Worm (Caenorhabditis elegans) whole organism, young adult: Measurements from ENCODE around the gene nhr-44.

Experiments
- B0035.1 ChIP-seq: sonication (generic microtip); optimal IDR thresholded peaks from 2 replicates; lab custom pipeline; 2016; ENCODE audit warnings: missing genetic modification characterization, mild to moderate bottlenecking, missing compliant biosample characterization, missing genotype, missing genetic modification reagents
- B0336.3 ChIP-seq: fragments of 200-800 bp; sonication (Bioruptor generic); IDR thresholded peaks from 2 replicates; pipeline ENCODE4 v1.3.6; 2022; ENCODE audit warnings: missing genetic modification characterization, missing compliant biosample characterization
- C17E4.6 ChIP-seq: fragments of 200-800 bp; sonication (Bioruptor generic); IDR thresholded peaks from 2 replicates; pipeline ENCODE4 v1.3.6; 2022; ENCODE audit warnings: missing genetic modification reagents, missing genetic modification characterization, missing compliant biosample characterization
- F10E7.11 ChIP-seq: sonication (generic microtip); optimal IDR thresholded peaks from 2 replicates; lab custom pipeline; 2017; ENCODE audit warnings: mild to moderate bottlenecking, missing genetic modification characterization, moderate library complexity, missing compliant biosample characterization
- F37B4.10 ChIP-seq: fragments of 200-800 bp; sonication (Bioruptor generic); IDR thresholded peaks from 2 replicates; pipeline ENCODE4 v1.3.6; 2022; ENCODE audit warnings: missing genetic modification characterization, missing compliant biosample characterization
- F49E8.2 ChIP-seq: sonication (generic microtip); optimal IDR thresholded peaks from 3 replicates; lab custom pipeline; 2017; ENCODE audit warnings: missing genetic modification characterization, mild to moderate bottlenecking, missing compliant biosample characterization, antibody characterized with exemption, moderate library complexity; ENCODE audit not compliant: insufficient read depth
- F52B5.7 ChIP-seq: sonication (generic microtip); optimal IDR thresholded peaks from 2 replicates; lab custom pipeline; 2016; ENCODE audit warnings: mild to moderate bottlenecking, missing genetic modification characterization, missing compliant biosample characterization
- Y53F4B.3 ChIP-seq: fragments of 200-800 bp; sonication (Bioruptor generic); IDR thresholded peaks from 2 replicates; pipeline ENCODE4 v1.3.6; 2022; ENCODE audit warnings: missing genetic modification reagents, missing genetic modification characterization, missing compliant biosample characterization
- Y53G8AR.9 ChIP-seq: fragments of 200-800 bp; sonication (Bioruptor generic); conservative IDR thresholded peaks from 2 replicates; pipeline ENCODE4 v1.3.6; 2022; ENCODE audit warnings: missing genetic modification reagents, missing genetic modification characterization, missing compliant biosample characterization
- Y56A3A.18 ChIP-seq: fragments of 200-800 bp; sonication (Bioruptor generic); IDR thresholded peaks from 2 replicates; pipeline ENCODE4 v1.3.6; 2022; ENCODE audit warnings: missing genetic modification reagents, missing genetic modification characterization, missing compliant biosample characterization
- Y67H2A.10 ChIP-seq: fragments of 200-800 bp; sonication (Bioruptor generic); conservative IDR thresholded peaks from 2 replicates; pipeline ENCODE4 v1.3.6; 2022; ENCODE audit warnings: missing genetic modification reagents, missing genetic modification characterization, missing compliant biosample characterization
- Y95B8A.8 ChIP-seq: fragments of 200-800 bp; sonication (Bioruptor generic); IDR thresholded peaks from 2 replicates; pipeline ENCODE4 v1.3.6; 2022; ENCODE audit warnings: missing genetic modification reagents, missing genetic modification characterization, missing compliant biosample characterization
- aptf-2 ChIP-seq: fragments of 200-800 bp; sonication (Bioruptor generic); conservative IDR thresholded peaks from 2 replicates; pipeline ENCODE4 v1.3.6; 2022; ENCODE audit warnings: missing genetic modification reagents, missing genetic modification characterization, missing compliant biosample characterization
- bed-2 ChIP-seq: fragments of 200-800 bp; sonication (Bioruptor generic); IDR thresholded peaks from 2 replicates; pipeline ENCODE4 v1.3.6; 2022; ENCODE audit warnings: missing genetic modification reagents, missing genetic modification characterization, missing compliant biosample characterization
- ccch-3 ChIP-seq: fragments of 200-800 bp; sonication (Bioruptor generic); optimal IDR thresholded peaks from 2 replicates; lab custom pipeline; 2018; ENCODE audit warnings: mild to moderate bottlenecking, missing genetic modification characterization, missing compliant biosample characterization
- cebp-1 ChIP-seq, 2 experiments: fragments of 200-800 bp in 1 of 2; sonication (Bioruptor generic) in 1 of 2; sonication (generic microtip) in 1 of 2; IDR thresholded peaks in 1 of 2; optimal IDR thresholded peaks in 1 of 2; 2 replicates each; pipeline versions ENCODE4 v1.3.6 to Lab custom; 2017 to 2022; ENCODE audit warnings: missing compliant biosample characterization in 2 of 2, missing genetic modification characterization in 2 of 2, mild to moderate bottlenecking in 1 of 2, missing genetic modification reagents in 1 of 2, moderate library complexity in 1 of 2
- cebp-2 ChIP-seq: fragments of 200-800 bp; sonication (Bioruptor generic); IDR thresholded peaks from 2 replicates; pipeline ENCODE4 v1.3.6; 2022; ENCODE audit warnings: missing genetic modification characterization, missing compliant biosample characterization
- ceh-40 ChIP-seq: fragments of 200-800 bp; sonication (Bioruptor generic); IDR thresholded peaks from 2 replicates; pipeline ENCODE4 v1.3.6; 2022; ENCODE audit warnings: missing genetic modification characterization, missing compliant biosample characterization
- ceh-58 ChIP-seq: fragments of 200-800 bp; sonication (Bioruptor generic); IDR thresholded peaks from 2 replicates; pipeline ENCODE4 v1.3.6; 2022; ENCODE audit warnings: missing genetic modification characterization, missing compliant biosample characterization
- ceh-79 ChIP-seq: sonication (generic microtip); optimal IDR thresholded peaks from 2 replicates; lab custom pipeline; 2017; ENCODE audit warnings: mild to moderate bottlenecking, missing genetic modification characterization, missing compliant biosample characterization
- ceh-91 ChIP-seq: fragments of 200-800 bp; sonication (Bioruptor generic); IDR thresholded peaks from 2 replicates; pipeline ENCODE4 v1.3.6; 2022; ENCODE audit warnings: missing genetic modification reagents, missing genetic modification characterization, missing compliant biosample characterization
- chd-7 ChIP-seq: sonication (generic microtip); optimal IDR thresholded peaks from 2 replicates; lab custom pipeline; 2016; ENCODE audit warnings: mild to moderate bottlenecking, missing genetic modification characterization, moderate library complexity, missing compliant biosample characterization
- egl-18 ChIP-seq: fragments of 200-800 bp; sonication (Bioruptor generic); IDR thresholded peaks from 2 replicates; pipeline ENCODE4 v1.3.6; 2022; ENCODE audit warnings: missing genetic modification reagents, missing genetic modification characterization, missing compliant biosample characterization
- egl-44 ChIP-seq: fragments of 200-800 bp; sonication (Bioruptor generic); IDR thresholded peaks from 2 replicates; pipeline ENCODE4 v1.3.6; 2022; ENCODE audit warnings: missing genetic modification reagents, missing genetic modification characterization, missing compliant biosample characterization
- ekl-4 ChIP-seq: fragments of 200-800 bp; sonication (Bioruptor generic); IDR thresholded peaks from 2 replicates; pipeline ENCODE4 v1.3.6; 2022; ENCODE audit warnings: missing genetic modification reagents, missing genetic modification characterization, missing compliant biosample characterization
- ets-4 ChIP-seq: fragments of 200-800 bp; sonication (Bioruptor generic); optimal IDR thresholded peaks from 2 replicates; lab custom pipeline; 2018; ENCODE audit warnings: mild to moderate bottlenecking, missing genetic modification characterization, missing compliant biosample characterization
- fkh-3 ChIP-seq: sonication (generic microtip); optimal IDR thresholded peaks from 2 replicates; lab custom pipeline; 2016; ENCODE audit warnings: mild to moderate bottlenecking, missing genetic modification characterization, missing compliant biosample characterization
- hrde-1 ChIP-seq: sonication (generic microtip); optimal IDR thresholded peaks from 2 replicates; lab custom pipeline; 2016; ENCODE audit warnings: missing genetic modification characterization, mild to moderate bottlenecking, missing compliant biosample characterization, moderate library complexity, missing genotype, missing genetic modification reagents, borderline replicate concordance
- lag-1 ChIP-seq: fragments of 200-800 bp; sonication (Bioruptor generic); IDR thresholded peaks from 2 replicates; pipeline ENCODE4 v1.3.6; 2022; ENCODE audit warnings: missing genetic modification reagents, missing genetic modification characterization, missing compliant biosample characterization
- lin-35 ChIP-seq, 3 experiments: fragments of 150-350 bp in 2 of 3; sonication (generic microtip) in 1 of 3; optimal IDR thresholded peaks; 2 replicates each; lab custom pipeline; 2014 to 2018; ENCODE audit warnings: missing biosample characterization in 3 of 3, missing genetic modification characterization in 3 of 3, missing genetic modification reagents in 3 of 3
- lin-40 ChIP-seq: sonication (generic microtip); optimal IDR thresholded peaks from 2 replicates; lab custom pipeline; 2016; ENCODE audit warnings: missing genetic modification characterization, mild to moderate bottlenecking, missing compliant biosample characterization, missing genotype, missing genetic modification reagents
- lsl-1 ChIP-seq: fragments of 200-800 bp; sonication (Bioruptor generic); optimal IDR thresholded peaks from 2 replicates; lab custom pipeline; 2018; ENCODE audit warnings: mild to moderate bottlenecking, missing genetic modification characterization, moderate library complexity, missing compliant biosample characterization
- madf-3 ChIP-seq: fragments of 200-800 bp; sonication (Bioruptor generic); IDR thresholded peaks from 2 replicates; pipeline ENCODE4 v1.3.6; 2022; ENCODE audit warnings: missing genetic modification reagents, missing genetic modification characterization, missing compliant biosample characterization
- madf-6 ChIP-seq: fragments of 200-800 bp; sonication (Bioruptor generic); IDR thresholded peaks from 2 replicates; pipeline ENCODE4 v1.3.6; 2022; ENCODE audit warnings: missing genetic modification reagents, missing genetic modification characterization, missing compliant biosample characterization
- nfya-2 ChIP-seq: fragments of 200-800 bp; sonication (Bioruptor generic); IDR thresholded peaks from 2 replicates; pipeline ENCODE4 v1.3.6; 2022; ENCODE audit warnings: missing genetic modification reagents, missing genetic modification characterization, missing compliant biosample characterization
- nhr-120 ChIP-seq: fragments of 200-800 bp; sonication (Bioruptor generic); IDR thresholded peaks from 2 replicates; pipeline ENCODE4 v1.3.6; 2022; ENCODE audit warnings: missing genetic modification characterization, missing compliant biosample characterization
- nhr-27 ChIP-seq: fragments of 200-800 bp; sonication (Bioruptor generic); optimal IDR thresholded peaks from 2 replicates; lab custom pipeline; 2018; ENCODE audit warnings: mild to moderate bottlenecking, missing genetic modification characterization, moderate library complexity, missing compliant biosample characterization
- rpc-1 ChIP-seq, 2 experiments: fragments of 150-350 bp in 1 of 2; sonication (generic microtip) in 1 of 2; optimal IDR thresholded peaks; 2 replicates each; lab custom pipeline; 2014 to 2018; ENCODE audit warnings: missing biosample characterization in 1 of 2, missing genetic modification characterization in 1 of 2, missing genetic modification reagents in 1 of 2, missing genotype in 1 of 2
- snpc-1.3 ChIP-seq: sonication (generic microtip); optimal IDR thresholded peaks from 2 replicates; lab custom pipeline; 2017; ENCODE audit warnings: missing genetic modification characterization, mild to moderate bottlenecking, missing compliant biosample characterization, antibody characterized with exemption, moderate library complexity, missing genotype, missing genetic modification reagents; ENCODE audit not compliant: insufficient read depth
- snpc-3.4 ChIP-seq: sonication (generic microtip); optimal IDR thresholded peaks from 2 replicates; lab custom pipeline; 2017; ENCODE audit warnings: missing genetic modification characterization, mild to moderate bottlenecking, missing compliant biosample characterization, antibody characterized with exemption, moderate library complexity, missing genotype, missing genetic modification reagents
- tbp1 ChIP-seq: fragments of 200-800 bp; sonication (Bioruptor generic); optimal IDR thresholded peaks from 2 replicates; lab custom pipeline; 2018; ENCODE audit warnings: mild to moderate bottlenecking, missing genetic modification characterization, missing compliant biosample characterization
- tlf-1 ChIP-seq: fragments of 200-800 bp; sonication (Bioruptor generic); optimal IDR thresholded peaks from 2 replicates; lab custom pipeline; 2018; ENCODE audit warnings: mild to moderate bottlenecking, missing genetic modification characterization, missing compliant biosample characterization
- xnd-1 ChIP-seq: sonication (generic microtip); optimal IDR thresholded peaks from 2 replicates; lab custom pipeline; 2016; ENCODE audit warnings: missing genotype, missing genetic modification reagents, missing genetic modification characterization, missing compliant biosample characterization
- ztf-18 ChIP-seq: sonication (generic microtip); optimal IDR thresholded peaks from 2 replicates; lab custom pipeline; 2016; ENCODE audit warnings: missing genotype, mild to moderate bottlenecking, missing genetic modification characterization, missing compliant biosample characterization
- ztf-25 ChIP-seq: fragments of 200-800 bp; sonication (Bioruptor generic); IDR thresholded peaks from 2 replicates; pipeline ENCODE4 v1.3.6; 2022; ENCODE audit warnings: missing genetic modification reagents, missing genetic modification characterization, missing compliant biosample characterization
- ztf-28 ChIP-seq: fragments of 200-800 bp; sonication (Bioruptor generic); IDR thresholded peaks from 2 replicates; pipeline ENCODE4 v1.3.6; 2022; ENCODE audit warnings: missing genetic modification reagents, missing genetic modification characterization, missing compliant biosample characterization
- ztf-3 ChIP-seq: fragments of 200-800 bp; sonication (Bioruptor generic); optimal IDR thresholded peaks from 2 replicates; lab custom pipeline; 2018; ENCODE audit warnings: mild to moderate bottlenecking, missing genetic modification characterization, missing compliant biosample characterization

The nhr-44 gene

ce11 chrV:8936184-8936589 is 27.7 kb downstream of the nhr-44 start, which contains the start of gene unc-23 (continued):
- TF ChIP-seq lsl-1 (GFP tag; lab: Kevin White, UChicago) (no peak), egl-44 (peak; percentile 48), Y53G8AR.9 (GFP tag; lab: Robert Waterston, UW) (peak; percentile 84), ztf-25 (GFP tag; lab: Robert Waterston, UW) (no peak), ceh-58 (GFP tag; lab: Robert Waterston, UW) (no peak), cebp-2 (GFP tag; lab: Robert Waterston, UW) (no peak), lin-35 (GFP tag; optimal IDR thresholded peaks at IDR 0.05; lab: Kevin White, UChicago) (peak in 1 of 3 experiments; percentile 29), xnd-1 (no peak), ceh-40 (GFP tag; lab: Robert Waterston, UW) (no peak), nfya-2 (no peak), ceh-79 (tag; lab: Kevin White, UChicago) (peak; percentile 81), ets-4 (GFP tag; lab: Kevin White, UChicago) (peak; percentile 69), Y67H2A.10 (GFP tag; lab: Robert Waterston, UW) (0 out of 2 replicates have a peak, but pooled peaks have one; percentile 59), hrde-1 (tag; lab: Kevin White, UChicago) (no peak), tbp1 (peak; percentile 65), F52B5.7 (no peak), F10E7.11 (no peak), ccch-3 (GFP tag; lab: Kevin White, UChicago) (no peak), cebp-1 (GFP tag; IDR thresholded peaks at IDR 0.05; lab: Robert Waterston, UW) (peak; percentile 95), cebp-1 (tag; optimal IDR thresholded peaks at IDR 0.05; lab: Kevin White, UChicago) (peak; percentile 98), tlf-1 (GFP tag; lab: Kevin White, UChicago) (peak; percentile 82), ceh-91 (GFP tag; lab: Robert Waterston, UW) (no peak), bed-2 (GFP tag; lab: Robert Waterston, UW) (no peak), B0035.1 (tag; lab: Kevin White, UChicago) (no peak), madf-3 (GFP tag; lab: Robert Waterston, UW) (no peak), snpc-1.3 (peak; percentile 2), B0336.3 (GFP tag; lab: Robert Waterston, UW) (peak; percentile 73; the same call in 1 of the 2 replicates), Y53F4B.3 (GFP tag; lab: Robert Waterston, UW) (no peak), fkh-3 (tag; lab: Kevin White, UChicago) (no peak), Y95B8A.8 (0 out of 2 replicates have a peak, but pooled peaks have one; percentile 43), Y56A3A.18 (GFP tag; lab: Robert Waterston, UW) (no peak), C17E4.6 (GFP tag; lab: Robert Waterston, UW) (no peak), rpc-1 (optimal IDR thresholded peaks at IDR 0.05; lab: Kevin White, UChicago) (peak; percentile 64), rpc-1 (tag; optimal IDR thresholded peaks at IDR 0.05; lab: Kevin White, UChicago) (no peak), lin-40 (tag; lab: Kevin White, UChicago) (peak; percentile 91), nhr-27 (tag; lab: Kevin White, UChicago) (no peak), lag-1 (GFP tag; lab: Robert Waterston, UW) (no peak), ztf-18 (no peak), egl-18 (GFP tag; lab: Robert Waterston, UW) (0 out of 2 replicates have a peak, but pooled peaks have one; percentile 54), chd-7 (peak; percentile 89), ekl-4 (GFP tag; lab: Robert Waterston, UW) (peak; percentile 81), aptf-2 (GFP tag; lab: Robert Waterston, UW) (no peak), nhr-120 (GFP tag; lab: Robert Waterston, UW) (no peak), ztf-28 (GFP tag; lab: Robert Waterston, UW) (no peak), F37B4.10 (GFP tag; lab: Robert Waterston, UW) (no peak), madf-6 (no peak), ztf-3 (GFP tag; lab: Kevin White, UChicago) (peak; percentile 78), F49E8.2 (tag; lab: Kevin White, UChicago) (no peak), snpc-3.4 (tag; lab: Kevin White, UChicago) (no peak)
